Fruit fly (Drosophila melanogaster): Measurements from ENCODE around the gene CG31776.

- TF ChIP-seq h (optimal IDR thresholded peaks at IDR 0.05) (no peak), psq (optimal IDR thresholded peaks at IDR 0.05) (no peak)
These were observed 20.2 kb upstream of the CG31776 start, which contains the start of gene Snx1 for dm6 chr2L:3449555-3450320.

Data from Kc167 (cell line).